Worm (Caenorhabditis elegans) whole organism, young adult: ENCODE data around the gene C09B9.2.

Source experiments
- B0035.1 ChIP-seq: sonication (generic microtip); optimal IDR thresholded peaks from 2 replicates; lab custom pipeline; 2016; ENCODE audit warnings: missing genetic modification characterization, mild to moderate bottlenecking, missing compliant biosample characterization, missing genotype, missing genetic modification reagents
- F10E7.11 ChIP-seq: sonication (generic microtip); optimal IDR thresholded peaks from 2 replicates; lab custom pipeline; 2017; ENCODE audit warnings: mild to moderate bottlenecking, missing genetic modification characterization, moderate library complexity, missing compliant biosample characterization
- F49E8.2 ChIP-seq: sonication (generic microtip); optimal IDR thresholded peaks from 3 replicates; lab custom pipeline; 2017; ENCODE audit warnings: missing genetic modification characterization, mild to moderate bottlenecking, missing compliant biosample characterization, antibody characterized with exemption, moderate library complexity; ENCODE audit not compliant: insufficient read depth
- F52B5.7 ChIP-seq: sonication (generic microtip); optimal IDR thresholded peaks from 2 replicates; lab custom pipeline; 2016; ENCODE audit warnings: mild to moderate bottlenecking, missing genetic modification characterization, missing compliant biosample characterization
- F55B11.4 ChIP-seq: sonication (generic microtip); optimal IDR thresholded peaks from 2 replicates; lab custom pipeline; 2016; ENCODE audit warnings: missing compliant biosample characterization, missing genetic modification characterization, borderline replicate concordance; ENCODE audit not compliant: insufficient read depth
- F57A8.1 ChIP-seq: fragments of 200-800 bp; sonication (Bioruptor generic); optimal IDR thresholded peaks from 2 replicates; lab custom pipeline; 2018; ENCODE audit warnings: mild to moderate bottlenecking, missing genetic modification characterization, moderate library complexity, missing compliant biosample characterization
- Y53G8AR.9 ChIP-seq: fragments of 200-800 bp; sonication (Bioruptor generic); conservative IDR thresholded peaks from 2 replicates; pipeline ENCODE4 v1.3.6; 2022; ENCODE audit warnings: missing genetic modification reagents, missing genetic modification characterization, missing compliant biosample characterization
- Y79H2A.3 ChIP-seq: fragments of 200-800 bp; sonication (Bioruptor generic); conservative IDR thresholded peaks from 2 replicates; pipeline ENCODE4 v1.3.6; 2022; ENCODE audit warnings: missing genetic modification reagents, missing genetic modification characterization, missing compliant biosample characterization
- Y95B8A.8 ChIP-seq: fragments of 200-800 bp; sonication (Bioruptor generic); IDR thresholded peaks from 2 replicates; pipeline ENCODE4 v1.3.6; 2022; ENCODE audit warnings: missing genetic modification reagents, missing genetic modification characterization, missing compliant biosample characterization
- cebp-2 ChIP-seq: fragments of 200-800 bp; sonication (Bioruptor generic); IDR thresholded peaks from 2 replicates; pipeline ENCODE4 v1.3.6; 2022; ENCODE audit warnings: missing genetic modification characterization, missing compliant biosample characterization
- ceh-27 ChIP-seq: fragments of 200-800 bp; sonication (Bioruptor generic); optimal IDR thresholded peaks from 2 replicates; lab custom pipeline; 2018; ENCODE audit warnings: mild to moderate bottlenecking, missing genetic modification characterization, moderate library complexity, missing compliant biosample characterization
- ceh-58 ChIP-seq: fragments of 200-800 bp; sonication (Bioruptor generic); IDR thresholded peaks from 2 replicates; pipeline ENCODE4 v1.3.6; 2022; ENCODE audit warnings: missing genetic modification characterization, missing compliant biosample characterization
- dox-1 ChIP-seq: fragments of 200-800 bp; sonication (Bioruptor generic); IDR thresholded peaks from 2 replicates; pipeline ENCODE4 v1.3.6; 2022; ENCODE audit warnings: missing genetic modification reagents, missing genetic modification characterization, missing compliant biosample characterization
- egl-44 ChIP-seq: fragments of 200-800 bp; sonication (Bioruptor generic); IDR thresholded peaks from 2 replicates; pipeline ENCODE4 v1.3.6; 2022; ENCODE audit warnings: missing genetic modification reagents, missing genetic modification characterization, missing compliant biosample characterization
- egrh-3 ChIP-seq: fragments of 200-800 bp; sonication (Bioruptor generic); IDR thresholded peaks from 2 replicates; pipeline ENCODE4 v1.3.6; 2022; ENCODE audit warnings: missing genetic modification reagents, missing genetic modification characterization, missing compliant biosample characterization
- him-1 ChIP-seq: sonication (generic microtip); optimal IDR thresholded peaks from 2 replicates; lab custom pipeline; 2016; ENCODE audit warnings: missing genotype, missing genetic modification reagents, missing genetic modification characterization, missing compliant biosample characterization
- hmg-1.2 ChIP-seq: fragments of 200-800 bp; sonication (Bioruptor generic); IDR thresholded peaks from 2 replicates; pipeline ENCODE4 v1.3.6; 2022; ENCODE audit warnings: missing genetic modification reagents, missing genetic modification characterization, missing compliant biosample characterization
- let-607 ChIP-seq, 2 experiments: fragments of 200-800 bp in 1 of 2; sonication (Bioruptor generic) in 1 of 2; sonication (generic microtip) in 1 of 2; optimal IDR thresholded peaks; 2 replicates each; lab custom pipeline; 2016 to 2018; ENCODE audit warnings: mild to moderate bottlenecking in 2 of 2, missing compliant biosample characterization in 2 of 2, missing genetic modification characterization in 2 of 2, moderate library complexity in 2 of 2, missing genotype in 1 of 2
- lin-26 ChIP-seq: fragments of 200-800 bp; sonication (Bioruptor generic); IDR thresholded peaks from 2 replicates; pipeline ENCODE4 v1.3.6; 2022; ENCODE audit warnings: missing genetic modification reagents, missing genetic modification characterization, missing compliant biosample characterization
- lsl-1 ChIP-seq: fragments of 200-800 bp; sonication (Bioruptor generic); optimal IDR thresholded peaks from 2 replicates; lab custom pipeline; 2018; ENCODE audit warnings: mild to moderate bottlenecking, missing genetic modification characterization, moderate library complexity, missing compliant biosample characterization
- madf-10 ChIP-seq: sonication (generic microtip); optimal IDR thresholded peaks from 2 replicates; lab custom pipeline; 2016; ENCODE audit warnings: mild to moderate bottlenecking, missing genetic modification characterization, missing compliant biosample characterization
- madf-3 ChIP-seq: fragments of 200-800 bp; sonication (Bioruptor generic); IDR thresholded peaks from 2 replicates; pipeline ENCODE4 v1.3.6; 2022; ENCODE audit warnings: missing genetic modification reagents, missing genetic modification characterization, missing compliant biosample characterization
- madf-6 ChIP-seq: fragments of 200-800 bp; sonication (Bioruptor generic); IDR thresholded peaks from 2 replicates; pipeline ENCODE4 v1.3.6; 2022; ENCODE audit warnings: missing genetic modification reagents, missing genetic modification characterization, missing compliant biosample characterization
- nfya-1 ChIP-seq: sonication (generic microtip); optimal IDR thresholded peaks from 2 replicates; lab custom pipeline; 2017; ENCODE audit warnings: antibody characterized with exemption, missing compliant biosample characterization, missing genetic modification characterization, borderline replicate concordance; ENCODE audit not compliant: insufficient read depth
- nfyb-1 ChIP-seq: fragments of 200-800 bp; sonication (Bioruptor generic); IDR thresholded peaks from 2 replicates; pipeline ENCODE4 v1.3.6; 2022; ENCODE audit warnings: missing genetic modification reagents, missing genetic modification characterization, missing compliant biosample characterization
- nhr-120 ChIP-seq: fragments of 200-800 bp; sonication (Bioruptor generic); IDR thresholded peaks from 2 replicates; pipeline ENCODE4 v1.3.6; 2022; ENCODE audit warnings: missing genetic modification characterization, missing compliant biosample characterization
- nhr-90 ChIP-seq: sonication (generic microtip); optimal IDR thresholded peaks from 2 replicates; lab custom pipeline; 2016; ENCODE audit warnings: missing genotype, mild to moderate bottlenecking, missing genetic modification characterization, missing compliant biosample characterization
- pha-4 ChIP-seq: fragments of 150-350 bp; sonication (generic microtip); optimal IDR thresholded peaks from 2 replicates; lab custom pipeline; 2014; ENCODE audit warnings: missing biosample characterization, missing genetic modification reagents, missing genetic modification characterization
- rpc-1 ChIP-seq, 2 experiments: fragments of 150-350 bp in 1 of 2; sonication (generic microtip) in 1 of 2; optimal IDR thresholded peaks; 2 replicates each; lab custom pipeline; 2014 to 2018; ENCODE audit warnings: missing biosample characterization in 1 of 2, missing genetic modification characterization in 1 of 2, missing genetic modification reagents in 1 of 2, missing genotype in 1 of 2
- snpc-1.1 ChIP-seq: sonication (generic microtip); optimal IDR thresholded peaks from 2 replicates; lab custom pipeline; 2017; ENCODE audit warnings: missing genetic modification characterization, mild to moderate bottlenecking, missing compliant biosample characterization, antibody characterized with exemption, moderate library complexity, missing genotype, missing genetic modification reagents; ENCODE audit not compliant: insufficient read depth
- somi-1 ChIP-seq: fragments of 200-800 bp; sonication (Bioruptor generic); optimal IDR thresholded peaks from 2 replicates; lab custom pipeline; 2018; ENCODE audit warnings: mild to moderate bottlenecking, missing genetic modification characterization, missing compliant biosample characterization
- unc-130 ChIP-seq: sonication (generic microtip); optimal IDR thresholded peaks from 2 replicates; lab custom pipeline; 2016; ENCODE audit warnings: missing genetic modification reagents, missing genetic modification characterization, missing compliant biosample characterization
- zfh-2 ChIP-seq: fragments of 200-800 bp; sonication (Bioruptor generic); conservative IDR thresholded peaks from 2 replicates; pipeline ENCODE4 v1.3.6; 2022; ENCODE audit warnings: missing genetic modification reagents, missing genetic modification characterization, missing compliant biosample characterization
- zim-3 ChIP-seq: sonication (generic microtip); optimal IDR thresholded peaks from 2 replicates; lab custom pipeline; 2017; ENCODE audit warnings: mild to moderate bottlenecking, missing genetic modification characterization, moderate library complexity, missing compliant biosample characterization
- ztf-28 ChIP-seq: fragments of 200-800 bp; sonication (Bioruptor generic); IDR thresholded peaks from 2 replicates; pipeline ENCODE4 v1.3.6; 2022; ENCODE audit warnings: missing genetic modification reagents, missing genetic modification characterization, missing compliant biosample characterization

The C09B9.2 gene

ce11 chrIV:5038744-5039143, 9.7 kb downstream of the C09B9.2 start (continued):
- TF ChIP-seq Y79H2A.3 (0 out of 2 replicates have a peak, but pooled peaks have one; percentile 62), egl-44 (peak; percentile 82; the same call in 1 of the 2 replicates), let-607 (tag; optimal IDR thresholded peaks at IDR 0.05; lab: Kevin White, UChicago) (peak in 1 of 2 experiments; percentile 8), zfh-2 (GFP tag; lab: Robert Waterston, UW) (no peak), egrh-3 (GFP tag; lab: Robert Waterston, UW) (peak; percentile 46), him-1 (tag; lab: Kevin White, UChicago) (peak; percentile 84), F49E8.2 (tag; lab: Kevin White, UChicago) (peak; percentile 28), nfyb-1 (GFP tag; lab: Robert Waterston, UW) (peak; percentile 87), B0035.1 (tag; lab: Kevin White, UChicago) (no peak), hmg-1.2 (GFP tag; lab: Robert Waterston, UW) (peak; percentile 66; the same call in 1 of the 2 replicates), rpc-1 (optimal IDR thresholded peaks at IDR 0.05; lab: Kevin White, UChicago) (peak; percentile 88), rpc-1 (tag; optimal IDR thresholded peaks at IDR 0.05; lab: Kevin White, UChicago) (peak; percentile 97), ztf-28 (GFP tag; lab: Robert Waterston, UW) (peak; percentile 78), somi-1 (GFP tag; lab: Kevin White, UChicago) (peak; percentile 8), madf-3 (GFP tag; lab: Robert Waterston, UW) (peak; percentile 65; the same call in 1 of the 2 replicates), nhr-120 (0 out of 2 replicates have a peak, but pooled peaks have one; percentile 60), lsl-1 (GFP tag; lab: Kevin White, UChicago) (peak; percentile 32), unc-130 (GFP tag; lab: Kevin White, UChicago) (peak; percentile 44), zim-3 (tag; lab: Kevin White, UChicago) (peak; percentile 16), F55B11.4 (tag; lab: Kevin White, UChicago) (no peak), pha-4 (tag; lab: Kevin White, UChicago) (no peak), cebp-2 (GFP tag; lab: Robert Waterston, UW) (peak; percentile 66; the same call in 1 of the 2 replicates), nhr-90 (tag; lab: Kevin White, UChicago) (peak; percentile 88), F57A8.1 (GFP tag; lab: Kevin White, UChicago) (peak; percentile 26), madf-6 (GFP tag; lab: Robert Waterston, UW) (no peak), madf-10 (tag; lab: Kevin White, UChicago) (peak; percentile 46), F52B5.7 (tag; lab: Kevin White, UChicago) (no peak), snpc-1.1 (tag; lab: Kevin White, UChicago) (peak; percentile 34), Y95B8A.8 (GFP tag; lab: Robert Waterston, UW) (no peak), ceh-27 (GFP tag; lab: Kevin White, UChicago) (peak; percentile 30), lin-26 (GFP tag; lab: Robert Waterston, UW) (peak; percentile 98)

DNA sequence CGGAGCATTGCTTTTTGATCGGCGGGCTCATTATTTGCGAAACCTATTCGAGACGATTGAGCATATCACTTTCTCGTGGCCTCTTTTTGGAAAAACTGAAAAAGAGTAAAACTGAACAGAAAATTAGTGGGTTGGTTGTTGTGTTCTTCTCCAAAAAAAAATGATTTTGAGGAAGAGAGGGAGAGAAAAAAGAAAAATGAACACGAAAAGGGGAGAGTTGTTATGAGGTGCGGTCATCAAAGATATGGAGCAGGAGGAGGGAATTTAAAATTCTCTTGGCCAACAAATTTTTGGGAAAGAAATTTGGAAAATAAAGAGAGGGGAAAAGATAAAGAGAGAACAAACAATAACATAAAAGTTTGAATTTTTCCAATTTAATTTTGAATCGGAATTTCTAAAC, 16.3 kb downstream of the C09B9.2 start, which contains the start of gene hot-9:
Gene hot-9, minus strand, starts transcription at position 101 of the 400 bp plus-strand sequence.
- TF ChIP-seq ceh-58 (GFP tag; lab: Robert Waterston, UW) (no peak), dox-1 (GFP tag; lab: Robert Waterston, UW) (no peak), nfya-1 (tag; lab: Kevin White, UChicago) (no peak), Y53G8AR.9 (no peak), F10E7.11 (no peak)
